Worm (Caenorhabditis elegans) whole organism, late embryonic: ENCODE results near the gene F08F3.6.

Experiments used
- ama-1 ChIP-seq: fragments of 150-350 bp; optimal IDR thresholded peaks from 2 replicates; lab custom pipeline; 2014
- ceh-34 ChIP-seq: sonication (generic microtip); optimal IDR thresholded peaks from 2 replicates; lab custom pipeline; 2016; ENCODE audit warnings: mild to moderate bottlenecking, missing genetic modification characterization, missing compliant biosample characterization
- dve-1 ChIP-seq: sonication (generic microtip); optimal IDR thresholded peaks from 2 replicates; lab custom pipeline; 2017; ENCODE audit warnings: antibody characterized with exemption, mild to moderate bottlenecking, missing genetic modification characterization, missing compliant biosample characterization
- ets-4 ChIP-seq: sonication (generic microtip); optimal IDR thresholded peaks from 2 replicates; lab custom pipeline; 2016; ENCODE audit warnings: missing genetic modification characterization, missing compliant biosample characterization
- fkh-10 ChIP-seq: fragments of 150-350 bp; optimal IDR thresholded peaks from 2 replicates; lab custom pipeline; 2014; ENCODE audit warnings: missing biosample characterization, missing genetic modification reagents, missing genetic modification characterization
- gmeb-2 ChIP-seq: sonication (generic microtip); optimal IDR thresholded peaks from 2 replicates; lab custom pipeline; 2016; ENCODE audit warnings: missing genetic modification characterization, inconsistent platforms, missing compliant biosample characterization
- hlh-15 ChIP-seq: sonication (generic microtip); optimal IDR thresholded peaks from 2 replicates; lab custom pipeline; 2016; ENCODE audit warnings: missing genetic modification characterization, missing compliant biosample characterization
- hlh-6 ChIP-seq: sonication (generic microtip); optimal IDR thresholded peaks from 2 replicates; lab custom pipeline; 2016; ENCODE audit warnings: missing genotype, missing genetic modification characterization, missing compliant biosample characterization
- madf-2 ChIP-seq: sonication (generic microtip); optimal IDR thresholded peaks from 2 replicates; lab custom pipeline; 2017; ENCODE audit warnings: missing genetic modification characterization, missing compliant biosample characterization
- mec-3 ChIP-seq: sonication (generic microtip); optimal IDR thresholded peaks from 2 replicates; lab custom pipeline; 2016; ENCODE audit warnings: borderline replicate concordance, missing genetic modification characterization, missing compliant biosample characterization
- nfya-1 ChIP-seq: sonication (generic microtip); optimal IDR thresholded peaks from 2 replicates; lab custom pipeline; 2017; ENCODE audit warnings: missing genetic modification characterization, mild to moderate bottlenecking, missing compliant biosample characterization, antibody characterized with exemption, moderate library complexity
- pag-3 ChIP-seq: sonication (generic microtip); optimal IDR thresholded peaks from 2 replicates; lab custom pipeline; 2016; ENCODE audit warnings: missing compliant biosample characterization, missing genetic modification characterization, borderline replicate concordance
- unc-86 ChIP-seq: sonication (generic microtip); optimal IDR thresholded peaks from 2 replicates; lab custom pipeline; 2016; ENCODE audit warnings: missing genetic modification characterization, missing compliant biosample characterization

ce11 chrV:5447057-5447456, 27.2 kb upstream of the F08F3.6 start:
- TF ChIP-seq ets-4, result no peak
- no peak for TF ChIP-seq unc-86 (tag; lab: Kevin White, UChicago)
- no peak for TF ChIP-seq hlh-6
- TF ChIP-seq ama-1 (lab: Kevin White, UChicago), result no peak
- no peak for TF ChIP-seq mec-3 (tag; lab: Kevin White, UChicago)
- TF ChIP-seq fkh-10, result no peak
- TF ChIP-seq ceh-34 (tag; lab: Kevin White, UChicago), result no peak
- no peak for TF ChIP-seq nfya-1 (tag; lab: Kevin White, UChicago)
- no peak for TF ChIP-seq madf-2
- no peak for TF ChIP-seq pag-3
- no peak for TF ChIP-seq dve-1 (tag; lab: Kevin White, UChicago)
- TF ChIP-seq hlh-15, result no peak
- TF ChIP-seq gmeb-2 (tag; lab: Kevin White, UChicago), result no peak
